Worm (Caenorhabditis elegans) whole organism, L4 larva: Measurements from ENCODE around the gene bet-2.

ENCODE experiments used
- D1046.2 ChIP-seq: fragments of 200-800 bp; sonication (Bioruptor generic); IDR thresholded peaks from 2 replicates; pipeline ENCODE4 v1.3.6; 2022; ENCODE audit warnings: missing genetic modification characterization, missing compliant biosample characterization
- R02D3.7 ChIP-seq: fragments of 150-350 bp; sonication (generic microtip); optimal IDR thresholded peaks from 3 replicates; lab custom pipeline; 2014; ENCODE audit warnings: missing biosample characterization, missing genetic modification characterization
- T20F7.1 ChIP-seq: fragments of 200-800 bp; sonication (Bioruptor generic); optimal IDR thresholded peaks from 2 replicates; lab custom pipeline; 2018; ENCODE audit warnings: mild to moderate bottlenecking, missing genetic modification characterization, missing compliant biosample characterization
- T26A8.4 ChIP-seq: fragments of 200-800 bp; sonication (Bioruptor generic); IDR thresholded peaks from 2 replicates; pipeline ENCODE4 v1.3.6; 2022; ENCODE audit warnings: missing genetic modification characterization, missing compliant biosample characterization
- ZK546.5 ChIP-seq, 2 experiments: sonication (generic microtip); optimal IDR thresholded peaks; 2 replicates each; lab custom pipeline; 2017; ENCODE audit warnings: missing biosample characterization in 2 of 2, missing genetic modification characterization in 2 of 2
- aha-1 ChIP-seq: fragments of 150-350 bp; peaks from one replicate; lab custom pipeline; 2014; ENCODE audit warnings: missing biosample characterization, missing genetic modification characterization
- ama-1 ChIP-seq: fragments of 150-350 bp; optimal IDR thresholded peaks from 2 replicates; lab custom pipeline; 2014; ENCODE audit warnings: inconsistent platforms, mixed read lengths
- arid-1 ChIP-seq: fragments of 200-800 bp; sonication (Bioruptor generic); conservative IDR thresholded peaks from 2 replicates; pipeline ENCODE4 v1.3.6; 2022; ENCODE audit warnings: missing genetic modification reagents, missing genetic modification characterization, missing compliant biosample characterization
- ceh-32 ChIP-seq: sonication (generic microtip); optimal IDR thresholded peaks from 2 replicates; lab custom pipeline; 2016; ENCODE audit warnings: mild to moderate bottlenecking, missing genetic modification characterization, missing compliant biosample characterization; ENCODE audit not compliant: poor library complexity
- ceh-62 ChIP-seq: sonication (generic microtip); optimal IDR thresholded peaks from 2 replicates; lab custom pipeline; 2017; ENCODE audit warnings: missing biosample characterization, missing genetic modification characterization
- ceh-82 ChIP-seq: sonication (generic microtip); optimal IDR thresholded peaks from 2 replicates; lab custom pipeline; 2017; ENCODE audit warnings: missing biosample characterization, missing genetic modification characterization
- cey-2 ChIP-seq: sonication (generic microtip); optimal IDR thresholded peaks from 3 replicates; lab custom pipeline; 2017; ENCODE audit warnings: missing genetic modification characterization, mild to moderate bottlenecking, missing compliant biosample characterization, antibody characterized with exemption, borderline replicate concordance; ENCODE audit not compliant: insufficient read depth
- daf-12 ChIP-seq: fragments of 150-350 bp; optimal IDR thresholded peaks from 2 replicates; lab custom pipeline; 2014; ENCODE audit warnings: missing biosample characterization, missing genetic modification reagents, missing genetic modification characterization
- daf-16 ChIP-seq, 3 experiments: sonication (generic microtip); optimal IDR thresholded peaks; 2 replicates each; lab custom pipeline; 2016 to 2017; ENCODE audit warnings: missing genetic modification characterization in 3 of 3, missing genetic modification reagents in 3 of 3, mild to moderate bottlenecking in 2 of 3, missing compliant biosample characterization in 2 of 3, missing biosample characterization in 1 of 3, moderate library complexity in 1 of 3
- daf-19 ChIP-seq: fragments of 200-800 bp; sonication (Bioruptor generic); conservative IDR thresholded peaks from 2 replicates; pipeline ENCODE4 v1.3.6; 2022; ENCODE audit warnings: missing genetic modification characterization, missing compliant biosample characterization
- daf-8 ChIP-seq: fragments of 200-800 bp; sonication (Bioruptor generic); IDR thresholded peaks from 2 replicates; pipeline ENCODE4 v1.3.6; 2022; ENCODE audit warnings: missing genetic modification characterization, missing compliant biosample characterization
- dmd-6 ChIP-seq: fragments of 200-800 bp; sonication (Bioruptor generic); IDR thresholded peaks from 2 replicates; pipeline ENCODE4 v1.3.6; 2022; ENCODE audit warnings: missing genetic modification reagents, missing genetic modification characterization, missing compliant biosample characterization
- dmd-9 ChIP-seq: fragments of 200-800 bp; sonication (Bioruptor generic); IDR thresholded peaks from 2 replicates; pipeline ENCODE4 v1.3.6; 2022; ENCODE audit warnings: missing genetic modification reagents, missing genetic modification characterization, missing compliant biosample characterization
- duxl-1 ChIP-seq: sonication (generic microtip); optimal IDR thresholded peaks from 2 replicates; lab custom pipeline; 2016; ENCODE audit warnings: mild to moderate bottlenecking, missing genetic modification characterization, moderate library complexity, missing compliant biosample characterization; ENCODE audit not compliant: poor library complexity
- gei-8 ChIP-seq: fragments of 200-800 bp; sonication (Bioruptor generic); optimal IDR thresholded peaks from 2 replicates; lab custom pipeline; 2018; ENCODE audit warnings: mild to moderate bottlenecking, missing genetic modification characterization, missing compliant biosample characterization
- hlh-11 ChIP-seq: fragments of 200-800 bp; sonication (Bioruptor generic); optimal IDR thresholded peaks from 2 replicates; lab custom pipeline; 2018; ENCODE audit warnings: mild to moderate bottlenecking, missing genetic modification characterization, missing compliant biosample characterization
- hlh-30 ChIP-seq: sonication (generic microtip); optimal IDR thresholded peaks from 2 replicates; lab custom pipeline; 2017; ENCODE audit warnings: antibody characterized with exemption, mild to moderate bottlenecking, missing genetic modification characterization, missing compliant biosample characterization; ENCODE audit not compliant: insufficient read depth
- hmg-1.1 ChIP-seq: fragments of 200-800 bp; sonication (Bioruptor generic); IDR thresholded peaks from 2 replicates; pipeline ENCODE4 v1.3.6; 2022; ENCODE audit warnings: missing genetic modification reagents, missing genetic modification characterization, missing compliant biosample characterization
- jun-1 ChIP-seq: fragments of 150-350 bp; optimal IDR thresholded peaks from 2 replicates; lab custom pipeline; 2014; ENCODE audit warnings: missing biosample characterization, missing genetic modification reagents, missing genetic modification characterization
- lin-15B ChIP-seq: fragments of 150-350 bp; sonication (generic microtip); optimal IDR thresholded peaks from 3 replicates; lab custom pipeline; 2014; ENCODE audit warnings: missing biosample characterization, missing genetic modification characterization
- lin-39 ChIP-seq: fragments of 150-350 bp; optimal IDR thresholded peaks from 2 replicates; lab custom pipeline; 2014; ENCODE audit warnings: missing biosample characterization, missing genetic modification reagents, missing genetic modification characterization
- madf-9 ChIP-seq: fragments of 200-800 bp; sonication (Bioruptor generic); conservative IDR thresholded peaks from 2 replicates; pipeline ENCODE4 v1.3.6; 2022; ENCODE audit warnings: missing genetic modification reagents, missing genetic modification characterization, missing compliant biosample characterization
- mdl-1 ChIP-seq, 2 experiments: fragments of 150-350 bp in 1 of 2; sonication (generic microtip) in 1 of 2; optimal IDR thresholded peaks; 2 replicates each; lab custom pipeline; 2014 to 2017; ENCODE audit warnings: missing biosample characterization in 2 of 2, missing genetic modification characterization in 2 of 2
- mep-1 ChIP-seq: fragments of 150-350 bp; sonication (generic microtip); optimal IDR thresholded peaks from 3 replicates; lab custom pipeline; 2014; ENCODE audit warnings: missing biosample characterization, missing genetic modification characterization
- mes-2 ChIP-seq: sonication (generic microtip); optimal IDR thresholded peaks from 2 replicates; lab custom pipeline; 2016; ENCODE audit warnings: missing genotype, mild to moderate bottlenecking, missing genetic modification characterization, missing compliant biosample characterization; ENCODE audit not compliant: poor library complexity, severe bottlenecking
- mxl-2 ChIP-seq: fragments of 200-800 bp; sonication (Bioruptor generic); conservative IDR thresholded peaks from 2 replicates; pipeline ENCODE4 v1.3.6; 2022; ENCODE audit warnings: missing genetic modification reagents, missing genetic modification characterization, missing compliant biosample characterization
- nhr-102 ChIP-seq: sonication (generic microtip); optimal IDR thresholded peaks from 2 replicates; lab custom pipeline; 2016; ENCODE audit warnings: mild to moderate bottlenecking, missing genetic modification characterization, moderate library complexity, missing compliant biosample characterization
- nhr-111 ChIP-seq: fragments of 200-800 bp; sonication (Bioruptor generic); optimal IDR thresholded peaks from 2 replicates; lab custom pipeline; 2018; ENCODE audit warnings: mild to moderate bottlenecking, missing genetic modification characterization, missing compliant biosample characterization
- nhr-237 ChIP-seq: sonication (generic microtip); optimal IDR thresholded peaks from 2 replicates; lab custom pipeline; 2017; ENCODE audit warnings: missing biosample characterization, missing genetic modification characterization
- nhr-25 ChIP-seq: sonication (generic microtip); optimal IDR thresholded peaks from 2 replicates; lab custom pipeline; 2017; ENCODE audit warnings: missing genetic modification characterization, mild to moderate bottlenecking, missing compliant biosample characterization, antibody characterized with exemption, moderate library complexity, borderline replicate concordance; ENCODE audit not compliant: insufficient read depth
- nhr-28 ChIP-seq: fragments of 150-350 bp; optimal IDR thresholded peaks from 2 replicates; lab custom pipeline; 2014; ENCODE audit warnings: missing biosample characterization, missing genetic modification characterization
- nhr-42 ChIP-seq: fragments of 200-800 bp; sonication (Bioruptor generic); IDR thresholded peaks from 2 replicates; pipeline ENCODE4 v1.3.6; 2022; ENCODE audit warnings: missing genetic modification characterization, missing compliant biosample characterization
- php-3 ChIP-seq: fragments of 200-800 bp; sonication (Bioruptor generic); IDR thresholded peaks from 2 replicates; pipeline ENCODE4 v1.3.6; 2022; ENCODE audit warnings: missing genetic modification reagents, missing genetic modification characterization, missing compliant biosample characterization
- pqm-1 ChIP-seq: sonication (generic microtip); optimal IDR thresholded peaks from 2 replicates; lab custom pipeline; 2017; ENCODE audit warnings: missing biosample characterization, missing genetic modification characterization
- saeg-2 ChIP-seq: fragments of 200-800 bp; sonication (Bioruptor generic); IDR thresholded peaks from 2 replicates; pipeline ENCODE4 v1.3.6; 2022; ENCODE audit warnings: missing genetic modification reagents, missing genetic modification characterization, missing compliant biosample characterization
- sdz-12 ChIP-seq: fragments of 200-800 bp; sonication (Bioruptor generic); optimal IDR thresholded peaks from 2 replicates; lab custom pipeline; 2018; ENCODE audit warnings: mild to moderate bottlenecking, missing genetic modification characterization, missing compliant biosample characterization
- snpc-4 ChIP-seq: fragments of 150-350 bp; optimal IDR thresholded peaks from 2 replicates; lab custom pipeline; 2014; ENCODE audit warnings: missing biosample characterization, missing genetic modification characterization
- spr-1 ChIP-seq: sonication (generic microtip); optimal IDR thresholded peaks from 2 replicates; lab custom pipeline; 2016; ENCODE audit warnings: mild to moderate bottlenecking, missing genetic modification characterization, missing compliant biosample characterization
- unc-39 ChIP-seq: sonication (generic microtip); optimal IDR thresholded peaks from 2 replicates; lab custom pipeline; 2017; ENCODE audit warnings: missing biosample characterization, missing genetic modification characterization
- unc-62 ChIP-seq, 3 experiments: fragments of 150-350 bp in 1 of 3; sonication (generic microtip); optimal IDR thresholded peaks in 2 of 3; peaks in 1 of 3; 1 replicate in 1 of 3; 2 replicates in 2 of 3; lab custom pipeline; 2014 to 2017; ENCODE audit warnings: missing biosample characterization in 3 of 3, missing genetic modification characterization in 3 of 3, missing genetic modification reagents in 3 of 3, missing genotype in 1 of 3
- zfp-2 ChIP-seq: sonication (generic microtip); optimal IDR thresholded peaks from 2 replicates; lab custom pipeline; 2016; ENCODE audit warnings: mild to moderate bottlenecking, missing genetic modification characterization, missing compliant biosample characterization
- zip-11 ChIP-seq: fragments of 200-800 bp; sonication (Bioruptor generic); IDR thresholded peaks from 2 replicates; pipeline ENCODE4 v1.3.6; 2022; ENCODE audit warnings: missing genetic modification characterization, missing compliant biosample characterization

bet-2 gene

ce11 chrX:10528993-10529392 is 40.1 kb upstream of the bet-2 start, which contains the start of the genes F14F3.5 and slcf-1 (continued):
- TF ChIP-seq duxl-1 (tag; lab: Kevin White, UChicago): no peak
- no peak for TF ChIP-seq sdz-12 (GFP tag; lab: Kevin White, UChicago)
- no peak for TF ChIP-seq ceh-32 (tag; lab: Kevin White, UChicago)
- TF ChIP-seq D1046.2 (GFP tag; lab: Robert Waterston, UW): no peak
- TF ChIP-seq nhr-111 (GFP tag; lab: Kevin White, UChicago): no peak
- TF ChIP-seq unc-39 (tag; lab: Kevin White, UChicago): no peak
- no peak for TF ChIP-seq R02D3.7
- no peak for TF ChIP-seq aha-1
- TF ChIP-seq hlh-11: peak; percentile 40
- no peak for TF ChIP-seq T20F7.1
- TF ChIP-seq ZK546.5 (tag; optimal IDR thresholded peaks at IDR 0.05; lab: Kevin White, UChicago): no peak
- TF ChIP-seq pqm-1 (tag; lab: Kevin White, UChicago): peak; percentile 57
- TF ChIP-seq snpc-4 (tag; lab: Kevin White, UChicago): no peak
- no peak for TF ChIP-seq nhr-42 (GFP tag; lab: Robert Waterston, UW)
- no peak for TF ChIP-seq hlh-30 (tag; lab: Kevin White, UChicago)
- peak; percentile 51 for TF ChIP-seq dmd-6
- no peak for TF ChIP-seq saeg-2
- no peak for TF ChIP-seq hmg-1.1 (GFP tag; lab: Robert Waterston, UW)
- TF ChIP-seq mep-1 (tag; lab: Kevin White, UChicago): no peak
- TF ChIP-seq nhr-102 (tag; lab: Kevin White, UChicago): no peak
- no peak for TF ChIP-seq lin-15B (tag; lab: Kevin White, UChicago)
- TF ChIP-seq nhr-25 (tag; lab: Kevin White, UChicago): no peak
- no peak for TF ChIP-seq zfp-2 (tag; lab: Kevin White, UChicago)
- TF ChIP-seq gei-8 (GFP tag; lab: Kevin White, UChicago): no peak
- no peak for TF ChIP-seq jun-1 (tag; lab: Kevin White, UChicago)
- peak in 1 of 2 experiments; percentile 61 for TF ChIP-seq unc-62 (GFP tag; optimal IDR thresholded peaks at IDR 0.05 in 1 of 2; lab: Kevin White, UChicago)
- no peak for TF ChIP-seq unc-62 (tag; optimal IDR thresholded peaks at IDR 0.05; lab: Kevin White, UChicago)
- TF ChIP-seq, all 104 proteins: peak for 9

ce11 chrX:10532180-10532833 is 36.8 kb upstream of the bet-2 start:
- TF ChIP-seq lin-39 (tag; lab: Kevin White, UChicago): no peak
- no peak for TF ChIP-seq nhr-102 (tag; lab: Kevin White, UChicago)
- no peak for TF ChIP-seq daf-8 (GFP tag; lab: Robert Waterston, UW)
- TF ChIP-seq gei-8 (GFP tag; lab: Kevin White, UChicago): no peak
- no peak for TF ChIP-seq daf-12 (tag; lab: Kevin White, UChicago)
- TF ChIP-seq nhr-237 (tag; lab: Kevin White, UChicago): no peak
- peak; percentile 40 for TF ChIP-seq nhr-28 (tag; lab: Kevin White, UChicago)
- TF ChIP-seq php-3: 0 out of 2 replicates have a peak, but pooled peaks have one; percentile 34
- no peak for TF ChIP-seq arid-1 (GFP tag; lab: Robert Waterston, UW)
- TF ChIP-seq ceh-82 (tag; lab: Kevin White, UChicago): no peak
- no peak for TF ChIP-seq cey-2 (tag; lab: Kevin White, UChicago)
- no peak for TF ChIP-seq madf-9 (GFP tag; lab: Robert Waterston, UW)
- peak; percentile 3 for TF ChIP-seq aha-1
- no peak for TF ChIP-seq daf-16 (GFP tag; optimal IDR thresholded peaks at IDR 0.05; lab: Kevin White, UChicago)
- TF ChIP-seq daf-16 (tag; optimal IDR thresholded peaks at IDR 0.05; lab: Kevin White, UChicago): peak; percentile 63
- no peak for TF ChIP-seq mes-2 (tag; lab: Kevin White, UChicago)
- TF ChIP-seq snpc-4 (tag; lab: Kevin White, UChicago): no peak
- no peak for TF ChIP-seq D1046.2 (GFP tag; lab: Robert Waterston, UW)
- peak in 1 of 2 experiments; percentile 3 for TF ChIP-seq mdl-1 (tag; optimal IDR thresholded peaks at IDR 0.05; lab: Kevin White, UChicago)
- no peak for TF ChIP-seq T26A8.4
- no peak for TF ChIP-seq spr-1 (tag; lab: Kevin White, UChicago)
- TF ChIP-seq nhr-42 (GFP tag; lab: Robert Waterston, UW): no peak
- TF ChIP-seq zip-11 (GFP tag; lab: Robert Waterston, UW): no peak
- TF ChIP-seq hlh-11: peak; percentile 50
- TF ChIP-seq hmg-1.1 (GFP tag; lab: Robert Waterston, UW): no peak
- TF ChIP-seq mep-1 (tag; lab: Kevin White, UChicago): peak; percentile 24
- no peak for TF ChIP-seq daf-19 (GFP tag; lab: Robert Waterston, UW)
- no peak for TF ChIP-seq dmd-9
- TF ChIP-seq ama-1: no peak
- TF ChIP-seq mxl-2 (GFP tag; lab: Robert Waterston, UW): no peak
- no peak for TF ChIP-seq ceh-62 (tag; lab: Kevin White, UChicago)
